Fruit fly (Drosophila melanogaster) whole organism, embryonic: ENCODE results near the gene Or94b.

Experiments
- Adf1 ChIP-seq: fragments of 200-800 bp; sonication (Bioruptor generic); IDR thresholded peaks from 2 replicates; pipeline ENCODE4 v1.3.6; 2022; ENCODE audit warnings: missing biosample characterization, missing genetic modification characterization
- Asciz ChIP-seq: fragments of 200-800 bp; sonication (Bioruptor generic); optimal IDR thresholded peaks from 2 replicates; lab custom pipeline; 2017; ENCODE audit warnings: missing biosample characterization, mild to moderate bottlenecking, missing genetic modification characterization, missing genetic modification reagents
- CG10209 ChIP-seq: fragments of 200-800 bp; sonication (Bioruptor generic); optimal IDR thresholded peaks from 3 replicates; lab custom pipeline; 2017; ENCODE audit warnings: missing biosample characterization, mild to moderate bottlenecking, missing genetic modification characterization, missing genetic modification reagents
- CG10366 ChIP-seq: fragments of 200-800 bp; sonication (Bioruptor generic); IDR thresholded peaks from 2 replicates; pipeline ENCODE4 v1.3.6; 2022; ENCODE audit warnings: missing biosample characterization, missing genetic modification characterization
- CG12769 ChIP-seq: fragments of 200-800 bp; sonication (Bioruptor generic); optimal IDR thresholded peaks from 2 replicates; lab custom pipeline; 2019; ENCODE audit warnings: missing biosample characterization, mild to moderate bottlenecking, missing genetic modification characterization, moderate library complexity
- CG15601 ChIP-seq: fragments of 200-800 bp; sonication (Bioruptor generic); optimal IDR thresholded peaks from 3 replicates; lab custom pipeline; 2019; ENCODE audit warnings: missing biosample characterization, mild to moderate bottlenecking, missing genetic modification characterization, moderate library complexity
- CG17361 ChIP-seq: fragments of 200-800 bp; sonication (Bioruptor generic); IDR thresholded peaks from 3 replicates; pipeline ENCODE4 v1.3.6; 2022; ENCODE audit warnings: missing biosample characterization, missing genetic modification characterization
- CG33213 ChIP-seq: fragments of 200-800 bp; sonication (Bioruptor generic); optimal IDR thresholded peaks from 3 replicates; lab custom pipeline; 2016; ENCODE audit warnings: missing biosample characterization, missing genetic modification characterization
- CG42726 ChIP-seq: fragments of 200-800 bp; sonication (Bioruptor generic); IDR thresholded peaks from 2 replicates; pipeline ENCODE4 v1.3.6; 2022; ENCODE audit warnings: missing biosample characterization, missing genetic modification characterization; ENCODE audit not compliant: partially characterized antibody
- CG4360 ChIP-seq: fragments of 200-800 bp; sonication (Bioruptor generic); IDR thresholded peaks from 2 replicates; pipeline ENCODE4 v1.3.6; 2022; ENCODE audit warnings: missing biosample characterization, missing genetic modification characterization
- CG4820 ChIP-seq: fragments of 200-800 bp; sonication (Bioruptor generic); optimal IDR thresholded peaks from 3 replicates; lab custom pipeline; 2016; ENCODE audit warnings: missing biosample characterization, missing genetic modification characterization
- CG6175 ChIP-seq: fragments of 200-800 bp; sonication (Bioruptor generic); IDR thresholded peaks from 3 replicates; pipeline ENCODE4 v1.3.6; 2022; ENCODE audit warnings: missing biosample characterization, missing genetic modification characterization
- CG8765 ChIP-seq: fragments of 200-800 bp; sonication (Bioruptor generic); IDR thresholded peaks from 2 replicates; pipeline ENCODE4 v1.3.6; 2022; ENCODE audit warnings: missing biosample characterization, missing genetic modification characterization
- CrebB ChIP-seq: fragments of 200-800 bp; sonication (Bioruptor generic); optimal IDR thresholded peaks from 3 replicates; lab custom pipeline; 2018; ENCODE audit warnings: missing biosample characterization, mild to moderate bottlenecking, missing genetic modification characterization
- Dad ChIP-seq: fragments of 200-800 bp; sonication (Bioruptor generic); optimal IDR thresholded peaks from 3 replicates; lab custom pipeline; 2016; ENCODE audit warnings: missing biosample characterization, missing genetic modification characterization
- Eip74EF ChIP-seq, 2 experiments: fragments of 200-800 bp in 1 of 2; fragments of >200 bp in 1 of 2; sonication (Bioruptor generic) in 1 of 2; optimal IDR thresholded peaks; 2 replicates each; lab custom pipeline; 2017 to 2019; ENCODE audit warnings: missing biosample characterization in 2 of 2, missing genetic modification characterization in 2 of 2, mild to moderate bottlenecking in 1 of 2, moderate library complexity in 1 of 2
- Ets65A ChIP-seq: fragments of 200-800 bp; sonication (Bioruptor generic); peaks from one replicate; lab custom pipeline; 2016; ENCODE audit warnings: missing biosample characterization, missing genetic modification characterization
- Hr78 ChIP-seq, 2 experiments: fragments of 200-800 bp in 1 of 2; fragments of >200 bp in 1 of 2; sonication (Bioruptor generic) in 1 of 2; optimal IDR thresholded peaks; 2 replicates each; lab custom pipeline; 2017 to 2019; ENCODE audit warnings: missing biosample characterization in 2 of 2, missing genetic modification characterization in 2 of 2, mild to moderate bottlenecking in 1 of 2, moderate library complexity in 1 of 2
- Lhr ChIP-seq: fragments of 200-800 bp; sonication (Bioruptor generic); optimal IDR thresholded peaks from 3 replicates; lab custom pipeline; 2017; ENCODE audit warnings: mild to moderate bottlenecking, missing biosample characterization, missing genetic modification reagents, missing genetic modification characterization
- Lpt ChIP-seq: fragments of >200 bp; optimal IDR thresholded peaks from 2 replicates; lab custom pipeline; 2018; ENCODE audit warnings: missing biosample characterization, missing genetic modification characterization
- MTF-1 ChIP-seq: fragments of 200-800 bp; sonication (Bioruptor generic); optimal IDR thresholded peaks from 2 replicates; lab custom pipeline; 2018; ENCODE audit warnings: missing biosample characterization, mild to moderate bottlenecking, missing genetic modification characterization, borderline replicate concordance
- PHDP ChIP-seq: fragments of 200-800 bp; sonication (Bioruptor generic); optimal IDR thresholded peaks from 3 replicates; lab custom pipeline; 2018; ENCODE audit warnings: missing biosample characterization, mild to moderate bottlenecking, missing genetic modification characterization, moderate library complexity
- amos ChIP-seq: fragments of 200-800 bp; sonication (Bioruptor generic); IDR thresholded peaks from 2 replicates; pipeline ENCODE4 v1.3.6; 2022; ENCODE audit warnings: missing biosample characterization, missing genetic modification characterization; ENCODE audit not compliant: partially characterized antibody
- ash1 ChIP-seq: fragments of 200-800 bp; sonication (Bioruptor generic); optimal IDR thresholded peaks from 2 replicates; lab custom pipeline; 2018; ENCODE audit warnings: missing biosample characterization, mild to moderate bottlenecking, missing genetic modification characterization
- bowl ChIP-seq: fragments of 200-800 bp; sonication (Bioruptor generic); IDR thresholded peaks from 2 replicates; pipeline ENCODE4 v1.3.6; 2022; ENCODE audit warnings: missing biosample characterization, missing genetic modification characterization
- chinmo ChIP-seq: fragments of 200-800 bp; sonication (Bioruptor generic); IDR thresholded peaks from 4 replicates; pipeline ENCODE4 v1.3.6; 2022; ENCODE audit warnings: missing biosample characterization, missing genetic modification characterization; ENCODE audit not compliant: partially characterized antibody
- crc ChIP-seq: fragments of 200-800 bp; sonication (Bioruptor generic); optimal IDR thresholded peaks from 2 replicates; lab custom pipeline; 2016; ENCODE audit warnings: missing biosample characterization, missing genetic modification characterization
- dmrt11E ChIP-seq: fragments of 200-800 bp; sonication (Bioruptor generic); optimal IDR thresholded peaks from 3 replicates; lab custom pipeline; 2018; ENCODE audit warnings: missing biosample characterization, mild to moderate bottlenecking, missing genetic modification characterization, moderate library complexity
- dysf ChIP-seq: fragments of 200-800 bp; sonication (Bioruptor generic); IDR thresholded peaks from 3 replicates; pipeline ENCODE4 v1.3.6; 2022; ENCODE audit warnings: missing biosample characterization, missing genetic modification characterization
- gce ChIP-seq: fragments of 200-800 bp; sonication (Bioruptor generic); IDR thresholded peaks from 3 replicates; pipeline ENCODE4 v1.3.6; 2022; ENCODE audit warnings: missing biosample characterization, missing genetic modification characterization
- gcm ChIP-seq: fragments of 200-800 bp; sonication (Bioruptor generic); optimal IDR thresholded peaks from 2 replicates; lab custom pipeline; 2019; ENCODE audit warnings: missing biosample characterization, mild to moderate bottlenecking, missing genetic modification characterization, moderate library complexity
- hb ChIP-seq: fragments of 200-800 bp; sonication (Bioruptor generic); IDR thresholded peaks from 3 replicates; pipeline ENCODE4 v1.3.6; 2022; ENCODE audit warnings: missing biosample characterization, missing genetic modification characterization; ENCODE audit not compliant: partially characterized antibody
- kay ChIP-seq: fragments of 200-800 bp; sonication (Bioruptor generic); optimal IDR thresholded peaks from 2 replicates; lab custom pipeline; 2016; ENCODE audit warnings: missing biosample characterization, missing genetic modification characterization
- lola ChIP-seq, 3 experiments: fragments of >200 bp in 2 of 3; fragments of 200-800 bp in 1 of 3; sonication (Bioruptor generic) in 1 of 3; optimal IDR thresholded peaks; 2 replicates each; lab custom pipeline; 2017 to 2019; ENCODE audit warnings: missing biosample characterization in 3 of 3, missing genetic modification characterization in 3 of 3, mild to moderate bottlenecking in 1 of 3, moderate library complexity in 1 of 3
- nerfin-2 ChIP-seq: fragments of 200-800 bp; sonication (Bioruptor generic); IDR thresholded peaks from 2 replicates; pipeline ENCODE4 v1.3.6; 2022; ENCODE audit warnings: missing biosample characterization, missing genetic modification characterization; ENCODE audit not compliant: partially characterized antibody
- slbo ChIP-seq: fragments of 200-800 bp; sonication (Bioruptor generic); IDR thresholded peaks from 2 replicates; pipeline ENCODE4 v1.3.6; 2022; ENCODE audit warnings: missing biosample characterization, missing genetic modification characterization
- ttk ChIP-seq: fragments of 200-800 bp; sonication (Bioruptor generic); IDR thresholded peaks from 2 replicates; pipeline ENCODE4 v2.1.2; 2022; ENCODE audit warnings: missing biosample characterization, missing genetic modification characterization
- twi ChIP-seq: fragments of 200-800 bp; optimal IDR thresholded peaks from 2 replicates; lab custom pipeline; 2019; ENCODE audit warnings: missing biosample characterization, mild to moderate bottlenecking, missing genetic modification characterization, moderate library complexity
- yki ChIP-seq: fragments of >200 bp; optimal IDR thresholded peaks from 3 replicates; lab custom pipeline; 2018

Or94b gene

DNA sequence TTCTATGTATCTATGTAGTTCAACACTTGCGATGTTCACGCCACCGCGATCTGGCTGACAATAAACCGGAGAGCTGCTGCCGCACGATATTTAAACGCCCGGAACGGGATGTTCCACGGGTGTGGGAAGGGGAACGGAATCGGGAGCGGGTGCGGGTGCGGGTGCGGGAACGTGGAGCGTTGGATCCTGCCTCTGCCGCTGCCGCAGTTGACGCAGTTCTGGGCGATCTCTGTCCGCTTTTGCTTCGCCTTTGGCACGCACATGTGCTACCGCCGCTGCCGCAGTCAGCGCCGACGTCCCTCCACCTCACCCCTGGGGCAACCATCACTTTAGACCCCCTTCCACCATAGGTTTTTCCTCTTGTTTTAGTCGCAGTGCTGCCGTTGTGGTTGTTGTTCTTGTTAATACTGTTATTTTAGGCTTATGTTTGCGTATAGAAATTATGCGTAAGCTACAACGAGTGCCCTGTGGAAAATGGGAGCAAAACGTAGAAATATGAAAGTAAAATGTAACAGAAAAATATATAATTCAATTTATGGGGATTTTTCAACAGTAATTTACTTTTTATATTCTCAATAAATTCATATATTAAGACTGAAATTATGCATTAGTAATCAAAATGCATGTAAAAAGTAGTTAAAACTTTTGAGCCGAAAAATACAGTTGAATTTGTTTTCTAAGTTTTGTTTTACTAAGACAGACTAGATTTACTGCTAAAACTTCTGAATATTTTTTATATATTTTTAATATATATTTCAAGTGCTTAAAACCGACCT is 37.7 kb downstream of the Or94b start, which contains the start of gene lmd (continued):
- no peak for TF ChIP-seq MTF-1 (GFP tag; lab: Kevin White, UChicago)
- peak; percentile 74 for TF ChIP-seq CG12769 (tag; lab: Kevin White, UChicago)
- TF ChIP-seq CG10209 (GFP tag; lab: Kevin White, UChicago) = no peak
- TF ChIP-seq gce (GFP tag; lab: Robert Waterston, UW) = no peak
- no peak for TF ChIP-seq Asciz (GFP tag; lab: Kevin White, UChicago)
- TF ChIP-seq CG33213 (GFP tag; lab: Kevin White, UChicago) = no peak
- TF ChIP-seq gcm = no peak
- TF ChIP-seq kay (GFP tag; lab: Kevin White, UChicago) = no peak
- TF ChIP-seq CG10366 = no peak
- TF ChIP-seq slbo = peak; percentile 11; the same call in 1 of the 2 replicates
- TF ChIP-seq CG8765 (GFP tag; lab: Robert Waterston, UW) = 0 out of 2 replicates have a peak, but pooled peaks have one; percentile 13
- TF ChIP-seq dmrt11E (tag; lab: Kevin White, UChicago) = peak; percentile 14
- no peak for TF ChIP-seq CrebB (tag; lab: Kevin White, UChicago)
- TF ChIP-seq Eip74EF (GFP tag; optimal IDR thresholded peaks at IDR 0.05; lab: Kevin White, UChicago) = no peak
- peak; percentile 58; the same call in 1 of the 3 replicates for TF ChIP-seq CG6175 (GFP tag; lab: Robert Waterston, UW)
- no peak for TF ChIP-seq bowl (GFP tag; lab: Robert Waterston, UW)
- no peak for TF ChIP-seq ttk (GFP tag; lab: Robert Waterston, UW)
- no peak for TF ChIP-seq CG4820
- TF ChIP-seq yki (lab: Kevin White, UChicago) = no peak
- no peak for TF ChIP-seq crc
- TF ChIP-seq CG15601 (tag; lab: Kevin White, UChicago) = no peak
- no peak for TF ChIP-seq chinmo (GFP tag; lab: Robert Waterston, UW)
- no peak for TF ChIP-seq hb (GFP tag; lab: Robert Waterston, UW)
- no peak for TF ChIP-seq ash1 (GFP tag; lab: Kevin White, UChicago)
- no peak for TF ChIP-seq Lhr (GFP tag; lab: Kevin White, UChicago)
- TF ChIP-seq PHDP (tag; lab: Kevin White, UChicago) = no peak
- peak in 1 of 3 experiments; percentile 26 for TF ChIP-seq lola (GFP tag; optimal IDR thresholded peaks at IDR 0.05; lab: Kevin White, UChicago)
- no peak for TF ChIP-seq dysf
- no peak for TF ChIP-seq Hr78 (GFP tag; optimal IDR thresholded peaks at IDR 0.05; lab: Kevin White, UChicago)
- TF ChIP-seq Lpt (GFP tag; lab: Kevin White, UChicago) = no peak
- TF ChIP-seq CG42726 = no peak
- no peak for TF ChIP-seq Dad
- TF ChIP-seq nerfin-2 (GFP tag; lab: Robert Waterston, UW) = no peak
- TF ChIP-seq Ets65A (GFP tag; lab: Kevin White, UChicago) = peak; percentile 54

DNA sequence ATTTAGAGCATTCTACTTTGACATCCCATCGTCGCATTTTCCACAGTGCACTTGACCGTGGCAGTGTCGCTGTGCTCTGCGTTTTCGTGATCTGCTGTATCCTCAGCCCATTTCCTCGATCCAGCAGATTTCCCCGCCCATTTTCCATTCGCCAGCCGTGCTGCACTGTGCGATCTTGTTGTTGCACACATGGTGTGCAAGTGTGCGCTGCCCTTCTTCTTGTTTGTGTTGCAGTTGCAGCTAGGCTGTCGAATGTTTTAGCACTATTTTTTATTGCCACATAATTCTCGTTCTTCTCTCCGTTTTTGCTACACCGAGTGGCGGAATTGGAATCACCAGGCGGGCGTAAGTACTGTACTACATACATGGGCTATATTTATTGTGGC is 38.3 kb downstream of the Or94b start:
- TF ChIP-seq Adf1 (GFP tag; lab: Robert Waterston, UW) (no peak), CG17361 (GFP tag; lab: Robert Waterston, UW) (0 out of 3 replicates have a peak, but pooled peaks have one; percentile 3), amos (GFP tag; lab: Robert Waterston, UW) (no peak), twi (tag; lab: Kevin White, UChicago) (peak; percentile 96), CG4360 (peak; percentile 44)
